Worm (Caenorhabditis elegans) whole organism, L4 larva: ENCODE data around the gene F22E12.3.

ENCODE experiments used
- daf-8 ChIP-seq: fragments of 200-800 bp; sonication (Bioruptor generic); IDR thresholded peaks from 2 replicates; pipeline ENCODE4 v1.3.6; 2022; ENCODE audit warnings: missing genetic modification characterization, missing compliant biosample characterization
- dve-1 ChIP-seq: sonication (generic microtip); optimal IDR thresholded peaks from 2 replicates; lab custom pipeline; 2017; ENCODE audit warnings: antibody characterized with exemption, mild to moderate bottlenecking, missing genetic modification characterization, missing compliant biosample characterization; ENCODE audit not compliant: insufficient read depth
- hlh-30 ChIP-seq: sonication (generic microtip); optimal IDR thresholded peaks from 2 replicates; lab custom pipeline; 2017; ENCODE audit warnings: antibody characterized with exemption, mild to moderate bottlenecking, missing genetic modification characterization, missing compliant biosample characterization; ENCODE audit not compliant: insufficient read depth
- mdl-1 ChIP-seq, 2 experiments: fragments of 150-350 bp in 1 of 2; sonication (generic microtip) in 1 of 2; optimal IDR thresholded peaks; 2 replicates each; lab custom pipeline; 2014 to 2017; ENCODE audit warnings: missing biosample characterization in 2 of 2, missing genetic modification characterization in 2 of 2
- nhr-25 ChIP-seq: sonication (generic microtip); optimal IDR thresholded peaks from 2 replicates; lab custom pipeline; 2017; ENCODE audit warnings: missing genetic modification characterization, mild to moderate bottlenecking, missing compliant biosample characterization, antibody characterized with exemption, moderate library complexity, borderline replicate concordance; ENCODE audit not compliant: insufficient read depth
- nhr-77 ChIP-seq: fragments of 150-350 bp; optimal IDR thresholded peaks from 2 replicates; lab custom pipeline; 2014; ENCODE audit warnings: missing biosample characterization, missing genetic modification characterization
- pqm-1 ChIP-seq: sonication (generic microtip); optimal IDR thresholded peaks from 2 replicates; lab custom pipeline; 2017; ENCODE audit warnings: missing biosample characterization, missing genetic modification characterization
- snpc-1.2 ChIP-seq: fragments of 200-800 bp; sonication (Bioruptor generic); IDR thresholded peaks from 2 replicates; pipeline ENCODE4 v1.3.6; 2022; ENCODE audit warnings: missing genetic modification reagents, missing genetic modification characterization, missing compliant biosample characterization
- snpc-4 ChIP-seq: fragments of 150-350 bp; optimal IDR thresholded peaks from 2 replicates; lab custom pipeline; 2014; ENCODE audit warnings: missing biosample characterization, missing genetic modification characterization
- unc-62 ChIP-seq, 3 experiments: fragments of 150-350 bp in 1 of 3; sonication (generic microtip); optimal IDR thresholded peaks in 2 of 3; peaks in 1 of 3; 1 replicate in 1 of 3; 2 replicates in 2 of 3; lab custom pipeline; 2014 to 2017; ENCODE audit warnings: missing biosample characterization in 3 of 3, missing genetic modification characterization in 3 of 3, missing genetic modification reagents in 3 of 3, missing genotype in 1 of 3
- ztf-11 ChIP-seq: fragments of 150-350 bp; optimal IDR thresholded peaks from 2 replicates; lab custom pipeline; 2014; ENCODE audit warnings: missing biosample characterization, missing genetic modification characterization

DNA sequence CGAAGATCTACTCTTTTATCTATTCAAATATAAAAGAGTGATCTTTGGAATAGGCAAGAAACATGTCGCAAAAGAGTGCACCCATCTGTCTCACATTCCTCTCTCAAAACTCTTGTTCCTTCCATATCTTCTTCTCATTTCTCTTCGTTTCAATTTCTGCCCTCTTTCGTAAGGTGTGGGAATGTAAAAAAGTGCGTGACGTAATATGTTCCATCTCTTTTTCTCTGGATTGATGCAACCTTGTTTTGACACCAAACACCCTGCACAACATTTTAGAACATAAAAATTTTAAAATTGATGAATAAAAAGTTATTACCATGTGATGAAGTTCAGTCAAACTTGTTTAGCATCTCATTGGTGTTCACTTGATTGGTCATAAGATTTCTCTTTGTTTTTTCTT, 3.9 kb upstream of the F22E12.3 start:
- TF ChIP-seq dve-1 (tag; lab: Kevin White, UChicago): no peak
- TF ChIP-seq unc-62 (GFP tag; optimal IDR thresholded peaks at IDR 0.05 in 1 of 2; lab: Kevin White, UChicago): no peak
- no peak for TF ChIP-seq unc-62 (tag; optimal IDR thresholded peaks at IDR 0.05; lab: Kevin White, UChicago)
- TF ChIP-seq pqm-1 (tag; lab: Kevin White, UChicago): no peak
- TF ChIP-seq ztf-11 (tag; lab: Kevin White, UChicago): no peak
- no peak for TF ChIP-seq snpc-1.2
- TF ChIP-seq mdl-1 (tag; optimal IDR thresholded peaks at IDR 0.05; lab: Kevin White, UChicago): no peak
- no peak for TF ChIP-seq nhr-25 (tag; lab: Kevin White, UChicago)
- TF ChIP-seq daf-8 (GFP tag; lab: Robert Waterston, UW): no peak
- TF ChIP-seq nhr-77: no peak
- TF ChIP-seq snpc-4 (tag; lab: Kevin White, UChicago): no peak
- TF ChIP-seq hlh-30 (tag; lab: Kevin White, UChicago): peak; percentile 71
